Fruit fly (Drosophila melanogaster) whole organism, embryonic: ENCODE data around the gene pav.
A peak's percentile ranks its signal among the peaks of the same experiment; 100 is the strongest.

ENCODE experiments used
- Abd-B ChIP-seq: fragments of 200-800 bp; sonication (Bioruptor generic); optimal IDR thresholded peaks from 2 replicates; lab custom pipeline; 2018; ENCODE audit warnings: missing biosample characterization, mild to moderate bottlenecking, missing genetic modification characterization, moderate library complexity
- Aef1 ChIP-seq: fragments of 200-800 bp; sonication (Bioruptor generic); IDR thresholded peaks from 3 replicates; pipeline ENCODE4 v1.3.6; 2022; ENCODE audit warnings: missing biosample characterization, missing genetic modification characterization
- Atf6 ChIP-seq: fragments of 200-800 bp; sonication (Bioruptor generic); IDR thresholded peaks from 2 replicates; pipeline ENCODE4 v1.3.6; 2022; ENCODE audit warnings: missing biosample characterization, missing genetic modification characterization
- Bgb ChIP-seq: fragments of 200-800 bp; sonication (Bioruptor generic); IDR thresholded peaks from 2 replicates; pipeline ENCODE4 v1.3.6; 2022; ENCODE audit warnings: missing biosample characterization, missing genetic modification characterization; ENCODE audit not compliant: partially characterized antibody
- CG10267 ChIP-seq: fragments of 200-800 bp; sonication (Bioruptor generic); optimal IDR thresholded peaks from 2 replicates; lab custom pipeline; 2018; ENCODE audit warnings: missing biosample characterization, mild to moderate bottlenecking, missing genetic modification characterization, moderate library complexity
- CG10321 ChIP-seq: fragments of 200-800 bp; sonication (Bioruptor generic); IDR thresholded peaks from 2 replicates; pipeline ENCODE4 v1.3.6; 2022; ENCODE audit warnings: missing biosample characterization, missing genetic modification characterization
- CG10543 ChIP-seq: fragments of 200-800 bp; sonication (Bioruptor generic); optimal IDR thresholded peaks from 3 replicates; lab custom pipeline; 2017; ENCODE audit warnings: missing biosample characterization, mild to moderate bottlenecking, missing genetic modification characterization, moderate library complexity
- CG10654 ChIP-seq: fragments of 200-800 bp; sonication (Bioruptor generic); optimal IDR thresholded peaks from 2 replicates; lab custom pipeline; 2016; ENCODE audit warnings: missing biosample characterization, missing genetic modification characterization
- CG13624 ChIP-seq: fragments of 200-800 bp; sonication (Bioruptor generic); optimal IDR thresholded peaks from 2 replicates; lab custom pipeline; 2016; ENCODE audit warnings: missing biosample characterization, missing genetic modification characterization
- CG1529 ChIP-seq: fragments of 200-800 bp; sonication (Bioruptor generic); optimal IDR thresholded peaks from 3 replicates; lab custom pipeline; 2018; ENCODE audit warnings: missing biosample characterization, missing genetic modification characterization
- CG15696 ChIP-seq: fragments of 200-800 bp; sonication (Bioruptor generic); optimal IDR thresholded peaks from 2 replicates; lab custom pipeline; 2019; ENCODE audit warnings: missing biosample characterization, mild to moderate bottlenecking, missing genetic modification characterization, moderate library complexity
- CG17328 ChIP-seq: fragments of 200-800 bp; sonication (Bioruptor generic); IDR thresholded peaks from 2 replicates; pipeline ENCODE4 v1.3.6; 2022; ENCODE audit warnings: missing biosample characterization, missing genetic modification characterization
- CG17385 ChIP-seq: fragments of 200-800 bp; sonication (Bioruptor generic); optimal IDR thresholded peaks from 3 replicates; lab custom pipeline; 2018; ENCODE audit warnings: missing biosample characterization, mild to moderate bottlenecking, missing genetic modification characterization
- CG3163 ChIP-seq: fragments of 200-800 bp; sonication (Bioruptor generic); optimal IDR thresholded peaks from 3 replicates; lab custom pipeline; 2016; ENCODE audit warnings: missing biosample characterization, missing genetic modification characterization
- CG34376 ChIP-seq: fragments of 200-800 bp; sonication (Bioruptor generic); optimal IDR thresholded peaks from 2 replicates; lab custom pipeline; 2018; ENCODE audit warnings: missing biosample characterization, mild to moderate bottlenecking, missing genetic modification characterization
- CG4617 ChIP-seq: fragments of 200-800 bp; sonication (Bioruptor generic); optimal IDR thresholded peaks from 3 replicates; lab custom pipeline; 2016; ENCODE audit warnings: missing biosample characterization, missing genetic modification characterization, borderline replicate concordance
- CG4707 ChIP-seq: fragments of 200-800 bp; sonication (Bioruptor generic); optimal IDR thresholded peaks from 2 replicates; lab custom pipeline; 2018; ENCODE audit warnings: missing biosample characterization, mild to moderate bottlenecking, missing genetic modification characterization, moderate library complexity
- CG6813 ChIP-seq: fragments of 200-800 bp; sonication (Bioruptor generic); optimal IDR thresholded peaks from 2 replicates; lab custom pipeline; 2017; ENCODE audit warnings: missing biosample characterization, missing genetic modification characterization, mild to moderate bottlenecking, moderate library complexity, missing genetic modification reagents
- CG7963 ChIP-seq: fragments of 200-800 bp; sonication (Bioruptor generic); IDR thresholded peaks from 3 replicates; pipeline ENCODE4 v1.3.6; 2022; ENCODE audit warnings: missing biosample characterization, missing genetic modification characterization; ENCODE audit not compliant: partially characterized antibody
- CG8388 ChIP-seq: fragments of 200-800 bp; sonication (Bioruptor generic); optimal IDR thresholded peaks from 2 replicates; lab custom pipeline; 2019; ENCODE audit warnings: missing biosample characterization, mild to moderate bottlenecking, missing genetic modification characterization, moderate library complexity
- CG9215 ChIP-seq: fragments of 200-800 bp; sonication (Bioruptor generic); IDR thresholded peaks from 2 replicates; pipeline ENCODE4 v1.3.6; 2022; ENCODE audit warnings: missing biosample characterization, missing genetic modification characterization
- CTCF ChIP-seq: fragments of 200-800 bp; sonication (Bioruptor generic); optimal IDR thresholded peaks from 2 replicates; lab custom pipeline; 2017; ENCODE audit warnings: missing biosample characterization, mild to moderate bottlenecking, missing genetic modification characterization, moderate library complexity
- Chrac-16 ChIP-seq: fragments of 200-800 bp; sonication (Bioruptor generic); optimal IDR thresholded peaks from 3 replicates; lab custom pipeline; 2016; ENCODE audit warnings: missing biosample characterization, missing genetic modification characterization
- D19A ChIP-seq: fragments of 200-800 bp; optimal IDR thresholded peaks from 3 replicates; lab custom pipeline; 2019; ENCODE audit warnings: missing biosample characterization, mild to moderate bottlenecking, missing genetic modification characterization, moderate library complexity
- Dp ChIP-seq: fragments of 200-800 bp; sonication (Bioruptor generic); optimal IDR thresholded peaks from 2 replicates; lab custom pipeline; 2018; ENCODE audit warnings: missing biosample characterization, mild to moderate bottlenecking, missing genetic modification characterization, moderate library complexity
- Ets97D ChIP-seq: fragments of 200-800 bp; sonication (Bioruptor generic); optimal IDR thresholded peaks from 3 replicates; lab custom pipeline; 2016; ENCODE audit warnings: missing biosample characterization, missing genetic modification characterization
- Fer1 ChIP-seq: fragments of 200-800 bp; sonication (Bioruptor generic); optimal IDR thresholded peaks from 2 replicates; lab custom pipeline; 2017; ENCODE audit warnings: missing biosample characterization, mild to moderate bottlenecking, missing genetic modification characterization
- Fer2 ChIP-seq: fragments of 200-800 bp; sonication (Bioruptor generic); optimal IDR thresholded peaks from 2 replicates; lab custom pipeline; 2018; ENCODE audit warnings: missing biosample characterization, mild to moderate bottlenecking, missing genetic modification characterization, moderate library complexity
- HmgZ ChIP-seq: fragments of 200-800 bp; sonication (Bioruptor generic); optimal IDR thresholded peaks from 2 replicates; lab custom pipeline; 2018; ENCODE audit warnings: missing biosample characterization, mild to moderate bottlenecking, missing genetic modification characterization
- Hmr ChIP-seq: fragments of 200-800 bp; sonication (Bioruptor generic); optimal IDR thresholded peaks from 3 replicates; lab custom pipeline; 2017; ENCODE audit warnings: mild to moderate bottlenecking, missing biosample characterization, missing genetic modification reagents, missing genetic modification characterization
- Mrtf ChIP-seq: fragments of 200-800 bp; sonication (Bioruptor generic); IDR thresholded peaks from 3 replicates; pipeline ENCODE4 v1.3.6; 2022; ENCODE audit warnings: missing biosample characterization, missing genetic modification characterization
- Nf-YC ChIP-seq: fragments of 200-800 bp; optimal IDR thresholded peaks from 3 replicates; lab custom pipeline; 2019; ENCODE audit warnings: missing biosample characterization, mild to moderate bottlenecking, missing genetic modification characterization, moderate library complexity
- PHDP ChIP-seq: fragments of 200-800 bp; sonication (Bioruptor generic); optimal IDR thresholded peaks from 3 replicates; lab custom pipeline; 2018; ENCODE audit warnings: missing biosample characterization, mild to moderate bottlenecking, missing genetic modification characterization, moderate library complexity
- Taf1 ChIP-seq: fragments of 200-800 bp; sonication (Bioruptor generic); IDR thresholded peaks from 2 replicates; pipeline ENCODE4 v1.3.6; 2022; ENCODE audit warnings: missing biosample characterization, missing genetic modification characterization
- abd-A ChIP-seq: fragments of 200-800 bp; sonication (Bioruptor generic); optimal IDR thresholded peaks from 3 replicates; lab custom pipeline; 2019; ENCODE audit warnings: missing biosample characterization, mild to moderate bottlenecking, missing genetic modification characterization, moderate library complexity
- amos ChIP-seq: fragments of 200-800 bp; sonication (Bioruptor generic); IDR thresholded peaks from 2 replicates; pipeline ENCODE4 v1.3.6; 2022; ENCODE audit warnings: missing biosample characterization, missing genetic modification characterization; ENCODE audit not compliant: partially characterized antibody
- ase ChIP-seq: fragments of 200-800 bp; sonication (Bioruptor generic); IDR thresholded peaks from 3 replicates; pipeline ENCODE4 v1.3.6; 2022; ENCODE audit warnings: missing biosample characterization, missing genetic modification characterization
- cato ChIP-seq: fragments of 200-800 bp; sonication (Bioruptor generic); optimal IDR thresholded peaks from 2 replicates; lab custom pipeline; 2016; ENCODE audit warnings: missing biosample characterization, missing genetic modification characterization, borderline replicate concordance
- dati ChIP-seq: fragments of 200-800 bp; sonication (Bioruptor generic); IDR thresholded peaks from 2 replicates; pipeline ENCODE4 v1.3.6; 2022; ENCODE audit warnings: missing biosample characterization, missing genetic modification characterization
- ems ChIP-seq: fragments of 200-800 bp; sonication (Bioruptor generic); optimal IDR thresholded peaks from 3 replicates; lab custom pipeline; 2016; ENCODE audit warnings: missing biosample characterization, missing genetic modification characterization
- fd96Cb ChIP-seq: fragments of 200-800 bp; sonication (Bioruptor generic); optimal IDR thresholded peaks from 2 replicates; lab custom pipeline; 2018; ENCODE audit warnings: missing biosample characterization, mild to moderate bottlenecking, missing genetic modification characterization, moderate library complexity
- ftz-f1 ChIP-seq: fragments of 200-800 bp; sonication (Bioruptor generic); optimal IDR thresholded peaks from 2 replicates; lab custom pipeline; 2016; ENCODE audit warnings: missing biosample characterization, missing genetic modification characterization
- gcm2 ChIP-seq: fragments of 200-800 bp; sonication (Bioruptor generic); optimal IDR thresholded peaks from 2 replicates; lab custom pipeline; 2016; ENCODE audit warnings: missing biosample characterization, missing genetic modification characterization
- gfzf ChIP-seq: fragments of 200-800 bp; sonication (Bioruptor generic); optimal IDR thresholded peaks from 2 replicates; lab custom pipeline; 2016; ENCODE audit warnings: missing biosample characterization, mild to moderate bottlenecking, missing genetic modification characterization, moderate library complexity
- nmo ChIP-seq: fragments of 200-800 bp; sonication (Bioruptor generic); optimal IDR thresholded peaks from 2 replicates; lab custom pipeline; 2018; ENCODE audit warnings: missing biosample characterization, mild to moderate bottlenecking, missing genetic modification characterization, moderate library complexity
- pzg ChIP-seq: fragments of 200-800 bp; sonication (Bioruptor generic); optimal IDR thresholded peaks from 3 replicates; lab custom pipeline; 2018; ENCODE audit warnings: missing biosample characterization, mild to moderate bottlenecking, missing genetic modification characterization, moderate library complexity
- salm ChIP-seq: fragments of 200-800 bp; sonication (Bioruptor generic); optimal IDR thresholded peaks from 2 replicates; lab custom pipeline; 2018; ENCODE audit warnings: missing biosample characterization, mild to moderate bottlenecking, missing genetic modification characterization
- sna ChIP-seq: fragments of 200-800 bp; sonication (Bioruptor generic); IDR thresholded peaks from 2 replicates; pipeline ENCODE4 v1.3.6; 2022; ENCODE audit warnings: missing biosample characterization, missing genetic modification characterization; ENCODE audit not compliant: partially characterized antibody
- tin ChIP-seq: fragments of 200-800 bp; sonication (Bioruptor generic); optimal IDR thresholded peaks from 3 replicates; lab custom pipeline; 2016; ENCODE audit warnings: missing biosample characterization, missing genetic modification characterization
- wdn ChIP-seq: fragments of 200-800 bp; sonication (Bioruptor generic); IDR thresholded peaks from 2 replicates; pipeline ENCODE4 v1.3.6; 2022; ENCODE audit warnings: missing biosample characterization, missing genetic modification characterization
- z ChIP-seq: fragments of 200-800 bp; sonication (Bioruptor generic); IDR thresholded peaks from 3 replicates; pipeline ENCODE4 v1.3.6; 2022; ENCODE audit warnings: missing biosample characterization, missing genetic modification characterization

Gene pav

dm6 chr3L:4262384-4262783 is 19.9 kb downstream of the pav start, which contains the start of the genes CG11586 and VhaM9.7-a (continued):
- TF ChIP-seq CG13624 (GFP tag; lab: Kevin White, UChicago) = peak; percentile 41
- no peak for TF ChIP-seq CG9215 (GFP tag; lab: Robert Waterston, UW)
- no peak for TF ChIP-seq ase (GFP tag; lab: Robert Waterston, UW)
- no peak for TF ChIP-seq CG10321 (GFP tag; lab: Robert Waterston, UW)
- peak; percentile 41 for TF ChIP-seq CTCF (GFP tag; lab: Kevin White, UChicago)
- peak; percentile 64 for TF ChIP-seq CG4617
- TF ChIP-seq nmo (GFP tag; lab: Kevin White, UChicago) = peak; percentile 50
- TF ChIP-seq Chrac-16 = peak; percentile 2
- TF ChIP-seq PHDP = peak; percentile 15
- no peak for TF ChIP-seq cato (GFP tag; lab: Kevin White, UChicago)
- TF ChIP-seq CG10267 = peak; percentile 63
- TF ChIP-seq Hmr (GFP tag; lab: Kevin White, UChicago) = peak; percentile 25
- no peak for TF ChIP-seq CG6813 (GFP tag; lab: Kevin White, UChicago)
- TF ChIP-seq Ets97D (GFP tag; lab: Kevin White, UChicago) = peak; percentile 86
- peak; percentile 56 for TF ChIP-seq gfzf (GFP tag; lab: Kevin White, UChicago)
- no peak for TF ChIP-seq CG3163 (GFP tag; lab: Kevin White, UChicago)
- TF ChIP-seq Abd-B = peak; percentile 18
- TF ChIP-seq Dp (GFP tag; lab: Kevin White, UChicago) = peak; percentile 50
- peak; percentile 31 for TF ChIP-seq CG34376 (GFP tag; lab: Kevin White, UChicago)
- TF ChIP-seq Aef1 (GFP tag; lab: Robert Waterston, UW) = no peak; the same call in 2 of the 3 replicates
- no peak for TF ChIP-seq Taf1
- TF ChIP-seq ems (GFP tag; lab: Kevin White, UChicago) = no peak
- TF ChIP-seq fd96Cb (tag; lab: Kevin White, UChicago) = no peak
- TF ChIP-seq tin = peak; percentile 26
- peak; percentile 10 for TF ChIP-seq Fer1 (GFP tag; lab: Kevin White, UChicago)
- TF ChIP-seq gcm2 = no peak
- no peak for TF ChIP-seq Mrtf (GFP tag; lab: Robert Waterston, UW)
- TF ChIP-seq Fer2 (tag; lab: Kevin White, UChicago) = no peak
- peak; percentile 22 for TF ChIP-seq Nf-YC
- no peak for TF ChIP-seq z
- TF ChIP-seq pzg (GFP tag; lab: Kevin White, UChicago) = peak; percentile 60
- no peak for TF ChIP-seq CG4707 (GFP tag; lab: Kevin White, UChicago)
- no peak for TF ChIP-seq CG10654 (GFP tag; lab: Kevin White, UChicago)
- TF ChIP-seq abd-A (tag; lab: Kevin White, UChicago) = peak; percentile 21
- no peak for TF ChIP-seq CG15696 (tag; lab: Kevin White, UChicago)
- TF ChIP-seq CG17328 (GFP tag; lab: Robert Waterston, UW) = no peak
- TF ChIP-seq ftz-f1 (GFP tag; lab: Kevin White, UChicago) = no peak
- TF ChIP-seq CG7963 (GFP tag; lab: Robert Waterston, UW) = 0 out of 3 replicates have a peak, but pooled peaks have one; percentile 38
- no peak for TF ChIP-seq CG17385 (GFP tag; lab: Kevin White, UChicago)
- no peak for TF ChIP-seq salm (tag; lab: Kevin White, UChicago)
- peak; percentile 20 for TF ChIP-seq CG8388 (GFP tag; lab: Kevin White, UChicago)
- 0 out of 2 replicates have a peak, but pooled peaks have one; percentile 23 for TF ChIP-seq Atf6 (GFP tag; lab: Robert Waterston, UW)
- TF ChIP-seq wdn (GFP tag; lab: Robert Waterston, UW) = no peak
- TF ChIP-seq HmgZ = peak; percentile 40
- peak; percentile 23 for TF ChIP-seq D19A (tag; lab: Kevin White, UChicago)
- TF ChIP-seq dati = no peak
- TF ChIP-seq sna = peak; percentile 68
- TF ChIP-seq amos = peak; percentile 41; the same call in 1 of the 2 replicates
- no peak for TF ChIP-seq CG10543 (GFP tag; lab: Kevin White, UChicago)
- no peak for TF ChIP-seq CG1529
- TF ChIP-seq Bgb = peak; percentile 63
